Worm (Caenorhabditis elegans) whole organism, early embryonic: Measurements from ENCODE around the gene gst-21.

ENCODE experiments used
- sea-1 ChIP-seq: fragments of 200-800 bp; sonication (Bioruptor generic); conservative IDR thresholded peaks from 2 replicates; pipeline ENCODE4 v1.3.6; 2022; ENCODE audit warnings: missing genetic modification characterization, missing compliant biosample characterization
- tbx-37 ChIP-seq: fragments of 200-800 bp; sonication (Bioruptor generic); conservative IDR thresholded peaks from 2 replicates; pipeline ENCODE4 v1.3.6; 2022; ENCODE audit warnings: missing genetic modification reagents, missing genetic modification characterization, missing compliant biosample characterization

- no peak for TF ChIP-seq sea-1
- no peak for TF ChIP-seq tbx-37 (GFP tag; lab: Robert Waterston, UW)
These were observed 47.3 kb upstream of the gst-21 start, which contains the start of gene F36H9.4 for ce11 chrV:1779136-1779535.
